4 fruit fly cellular contexts compared by ENCODE assay signal in the genomic region with DNA sequence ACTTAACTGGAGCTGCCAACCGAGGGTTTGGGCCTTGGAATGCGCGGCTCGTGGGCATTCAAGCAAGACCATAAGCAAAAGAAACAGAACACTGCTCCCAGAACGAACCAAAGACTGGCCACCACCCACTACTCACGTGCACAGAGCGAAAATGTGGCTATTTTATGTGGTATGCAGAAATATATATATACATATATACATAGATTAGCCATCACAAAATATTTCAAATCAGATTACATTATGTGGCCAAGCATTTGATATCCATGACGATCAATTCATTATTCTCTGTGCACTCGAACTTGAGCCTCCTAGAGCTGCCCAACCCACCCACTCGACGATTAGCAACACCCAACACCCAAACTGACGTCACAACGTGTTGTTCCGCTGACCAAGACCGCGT.
TF ChIP-seq lines count a peak whose summit lies in the region.

No protein-coding gene starts in this region.

- no peak for TF ChIP-seq CTCF in whole organism, embryonic (GFP tag; optimal IDR thresholded peaks at IDR 0.05; lab: Kevin White, UChicago)

TF ChIP-seq in whole organism, embryonic, 481 proteins besides CTCF, POLR2A, EP300 and RAD21:
- TF ChIP-seq CG9932 (GFP tag; IDR thresholded peaks at IDR 0.05; lab: Robert Waterston, UW) (0 out of 2 replicates have a peak, but pooled peaks have one; percentile 32), Drgx (GFP tag; IDR thresholded peaks at IDR 0.05; lab: Robert Waterston, UW) (peak; percentile 76), chinmo (GFP tag; IDR thresholded peaks at IDR 0.05; lab: Robert Waterston, UW; ENCODE audit: partially characterized antibody) (0 out of 4 replicates have a peak, but pooled peaks have one; percentile 45), slbo (GFP tag; IDR thresholded peaks at IDR 0.05; lab: Robert Waterston, UW) (peak; percentile 30; the same call in 1 of the 2 replicates), Med (GFP tag; lab: Kevin White, UChicago) (peak; percentile 57), CG32532 (GFP tag; IDR thresholded peaks at IDR 0.05; lab: Robert Waterston, UW) (peak; percentile 55), CG11504 (tag; optimal IDR thresholded peaks at IDR 0.05; lab: Kevin White, UChicago) (no peak), CG10654 (GFP tag; optimal IDR thresholded peaks at IDR 0.05; lab: Kevin White, UChicago) (no peak), Rfx (GFP tag; IDR thresholded peaks at IDR 0.05; lab: Robert Waterston, UW) (0 out of 2 replicates have a peak, but pooled peaks have one; percentile 28), B-H2 (GFP tag; optimal IDR thresholded peaks at IDR 0.05; lab: Kevin White, UChicago) (no peak), CG2116 (GFP tag; optimal IDR thresholded peaks at IDR 0.05; lab: Kevin White, UChicago) (no peak), row (GFP tag; IDR thresholded peaks at IDR 0.05; lab: Robert Waterston, UW) (peak; percentile 8; the same call in 1 of the 3 replicates), CG3995 (GFP tag; optimal IDR thresholded peaks at IDR 0.05; lab: Kevin White, UChicago) (no peak), CG8359 (GFP tag; optimal IDR thresholded peaks at IDR 0.05; lab: Kevin White, UChicago; ENCODE audit: borderline replicate concordance) (no peak), CG30403 (GFP tag; optimal IDR thresholded peaks at IDR 0.05; lab: Kevin White, UChicago) (no peak), bsh (GFP tag; optimal IDR thresholded peaks at IDR 0.05; lab: Kevin White, UChicago) (peak in 1 of 2 experiments; percentile 69), Awh (GFP tag; IDR thresholded peaks at IDR 0.05; lab: Robert Waterston, UW) (no peak)
TF ChIP-seq in whole organism, embryonic: peak in this region for 9.

TF ChIP-seq in whole organism, prepupa, 60 proteins besides CTCF, POLR2A, EP300 and RAD21 (continues in another document):
- peak; percentile 50 for TF ChIP-seq Eip75B (GFP tag; optimal IDR thresholded peaks at IDR 0.05; lab: Kevin White, UChicago)
- no peak for TF ChIP-seq dac (GFP tag; optimal IDR thresholded peaks at IDR 0.05; lab: Kevin White, UChicago)
- peak; percentile 61 for TF ChIP-seq CG10631 (GFP tag; optimal IDR thresholded peaks at IDR 0.05; lab: Kevin White, UChicago)
- peak; percentile 48 for TF ChIP-seq achi (GFP tag; optimal IDR thresholded peaks at IDR 0.05; lab: Kevin White, UChicago)
- peak; percentile 22 for TF ChIP-seq CG6792 (GFP tag; optimal IDR thresholded peaks at IDR 0.05; lab: Kevin White, UChicago)
- TF ChIP-seq Hr4 (GFP tag; optimal IDR thresholded peaks at IDR 0.05; lab: Kevin White, UChicago) = peak; percentile 16
- TF ChIP-seq CG16779 (tag; optimal IDR thresholded peaks at IDR 0.05; lab: Kevin White, UChicago) = peak; percentile 13
- no peak for TF ChIP-seq CG11902 (GFP tag; optimal IDR thresholded peaks at IDR 0.05; lab: Kevin White, UChicago)
- no peak for TF ChIP-seq ss (GFP tag; optimal IDR thresholded peaks at IDR 0.05; lab: Kevin White, UChicago)
- peak; percentile 64 for TF ChIP-seq Gug (GFP tag; IDR thresholded peaks at IDR 0.05; lab: Robert Waterston, UW)
- TF ChIP-seq CG6854 (GFP tag; optimal IDR thresholded peaks at IDR 0.05; lab: Kevin White, UChicago) = no peak
- peak; percentile 9 for TF ChIP-seq CG8632 (GFP tag; optimal IDR thresholded peaks at IDR 0.05; lab: Kevin White, UChicago)
- peak; percentile 41 for TF ChIP-seq pdm3 (GFP tag; optimal IDR thresholded peaks at IDR 0.05; lab: Kevin White, UChicago)
- TF ChIP-seq Ets96B (tag; optimal IDR thresholded peaks at IDR 0.05; lab: Kevin White, UChicago) = peak; percentile 55
- TF ChIP-seq Hr39 (GFP tag; optimal IDR thresholded peaks at IDR 0.05; lab: Kevin White, UChicago) = peak; percentile 18
- peak; percentile 71 for TF ChIP-seq eg (GFP tag; IDR thresholded peaks at IDR 0.05; lab: Robert Waterston, UW)
- TF ChIP-seq CG15336 (GFP tag; IDR thresholded peaks at IDR 0.05; lab: Robert Waterston, UW) = peak; percentile 60; the same call in 1 of the 2 replicates
- peak; percentile 57 for TF ChIP-seq CG10669 (GFP tag; optimal IDR thresholded peaks at IDR 0.05; lab: Kevin White, UChicago)
- peak; percentile 2 for TF ChIP-seq net (GFP tag; optimal IDR thresholded peaks at IDR 0.05; lab: Kevin White, UChicago)
- peak; percentile 30 for TF ChIP-seq acj6 (GFP tag; optimal IDR thresholded peaks at IDR 0.05; lab: Kevin White, UChicago)
- no peak for TF ChIP-seq fkh (GFP tag; optimal IDR thresholded peaks at IDR 0.05; lab: Kevin White, UChicago)
- TF ChIP-seq CG32006 (GFP tag; optimal IDR thresholded peaks at IDR 0.05; lab: Kevin White, UChicago) = peak; percentile 57
- peak; percentile 31 for TF ChIP-seq lz (GFP tag; optimal IDR thresholded peaks at IDR 0.05; lab: Kevin White, UChicago)

TF ChIP-seq in whole organism, pupa, 21 proteins besides CTCF, POLR2A, EP300 and RAD21:
- TF ChIP-seq CG32121 (GFP tag; IDR thresholded peaks at IDR 0.05; lab: Robert Waterston, UW) = peak; percentile 17; the same call in 1 of the 2 replicates
- TF ChIP-seq CG8301 (tag; optimal IDR thresholded peaks at IDR 0.05; lab: Kevin White, UChicago) = peak; percentile 70
- peak; percentile 78 for TF ChIP-seq CG14655 (GFP tag; optimal IDR thresholded peaks at IDR 0.05; lab: Kevin White, UChicago)
- peak; percentile 79 for TF ChIP-seq CG4496 (GFP tag; IDR thresholded peaks at IDR 0.05; lab: Robert Waterston, UW)
- TF ChIP-seq CG8159 (tag; optimal IDR thresholded peaks at IDR 0.05; lab: Kevin White, UChicago) = peak; percentile 49
- peak; percentile 41; the same call in 1 of the 2 replicates for TF ChIP-seq rn (GFP tag; IDR thresholded peaks at IDR 0.05; lab: Robert Waterston, UW)
- peak; percentile 47 for TF ChIP-seq Pif1A (GFP tag; optimal IDR thresholded peaks at IDR 0.05; lab: Kevin White, UChicago)
- no peak for TF ChIP-seq Snoo (tag; optimal IDR thresholded peaks at IDR 0.05; lab: Kevin White, UChicago)
- peak; percentile 70 for TF ChIP-seq fd96Ca (GFP tag; IDR thresholded peaks at IDR 0.05; lab: Robert Waterston, UW)
- peak; percentile 24; the same call in 1 of the 2 replicates for TF ChIP-seq CG12605 (GFP tag; IDR thresholded peaks at IDR 0.05; lab: Robert Waterston, UW)
- peak; percentile 62 for TF ChIP-seq CG34367 (tag; optimal IDR thresholded peaks at IDR 0.05; lab: Kevin White, UChicago)
- no peak for TF ChIP-seq EcR (GFP tag; optimal IDR thresholded peaks at IDR 0.05; lab: Kevin White, UChicago)
- peak; percentile 46 for TF ChIP-seq CG15710 (tag; optimal IDR thresholded peaks at IDR 0.05; lab: Kevin White, UChicago)
- no peak for TF ChIP-seq CG10348 (GFP tag; IDR thresholded peaks at IDR 0.05; lab: Robert Waterston, UW)
- no peak for TF ChIP-seq CG13204 (GFP tag; optimal IDR thresholded peaks at IDR 0.05; lab: Kevin White, UChicago)
- TF ChIP-seq CG9948 (tag; optimal IDR thresholded peaks at IDR 0.05; lab: Kevin White, UChicago) = peak; percentile 73
- peak; percentile 70 for TF ChIP-seq Ets98B (GFP tag; IDR thresholded peaks at IDR 0.05; lab: Robert Waterston, UW)
- no peak for TF ChIP-seq gl (tag; optimal IDR thresholded peaks at IDR 0.05; lab: Kevin White, UChicago)
- TF ChIP-seq CG17806 (tag; optimal IDR thresholded peaks at IDR 0.05; lab: Kevin White, UChicago) = peak; percentile 67
- TF ChIP-seq D1 (tag; optimal IDR thresholded peaks at IDR 0.05; lab: Kevin White, UChicago) = no peak
- peak; percentile 59 for TF ChIP-seq Pif1B (GFP tag; optimal IDR thresholded peaks at IDR 0.05; lab: Kevin White, UChicago)

TF ChIP-seq in whole organism, wandering third instar larva, 38 proteins besides CTCF, POLR2A, EP300 and RAD21:
- peak; percentile 27 for TF ChIP-seq HLH106 (tag; optimal IDR thresholded peaks at IDR 0.05; lab: Kevin White, UChicago)
- no peak for TF ChIP-seq usp (GFP tag; optimal IDR thresholded peaks at IDR 0.05; lab: Kevin White, UChicago)
- no peak for TF ChIP-seq Abd-B (GFP tag; optimal IDR thresholded peaks at IDR 0.05; lab: Kevin White, UChicago)
- no peak for TF ChIP-seq Mio (GFP tag; optimal IDR thresholded peaks at IDR 0.05; lab: Kevin White, UChicago)
- TF ChIP-seq ey (GFP tag; optimal IDR thresholded peaks at IDR 0.05; lab: Kevin White, UChicago) = peak; percentile 8
- TF ChIP-seq h (GFP tag; optimal IDR thresholded peaks at IDR 0.05; lab: Kevin White, UChicago) = peak; percentile 17
- TF ChIP-seq sv (GFP tag; optimal IDR thresholded peaks at IDR 0.05; lab: Kevin White, UChicago) = no peak
- TF ChIP-seq br (GFP tag; optimal IDR thresholded peaks at IDR 0.05; lab: Kevin White, UChicago) = peak; percentile 7
- TF ChIP-seq Hnf4 (GFP tag; optimal IDR thresholded peaks at IDR 0.05; lab: Kevin White, UChicago) = no peak
- peak in 1 of 2 experiments; percentile 6 for TF ChIP-seq foxo (GFP tag; optimal IDR thresholded peaks at IDR 0.05; lab: Kevin White, UChicago)
- TF ChIP-seq sage (GFP tag; optimal IDR thresholded peaks at IDR 0.05; lab: Kevin White, UChicago) = no peak
- no peak for TF ChIP-seq lola (GFP tag; optimal IDR thresholded peaks at IDR 0.05; lab: Kevin White, UChicago)
